Worm (Caenorhabditis elegans) whole organism, young adult: ENCODE data around the gene srh-80.

Experiments
- B0261.1 ChIP-seq: sonication (generic microtip); optimal IDR thresholded peaks from 2 replicates; lab custom pipeline; 2016; ENCODE audit warnings: mild to moderate bottlenecking, missing genetic modification characterization, moderate library complexity, missing compliant biosample characterization
- B0336.3 ChIP-seq: fragments of 200-800 bp; sonication (Bioruptor generic); IDR thresholded peaks from 2 replicates; pipeline ENCODE4 v1.3.6; 2022; ENCODE audit warnings: missing genetic modification characterization, missing compliant biosample characterization
- F57C9.4 ChIP-seq: sonication (generic microtip); optimal IDR thresholded peaks from 2 replicates; lab custom pipeline; 2017; ENCODE audit warnings: mild to moderate bottlenecking, missing genetic modification characterization, missing compliant biosample characterization
- K11D2.4 ChIP-seq: fragments of 200-800 bp; sonication (Bioruptor generic); IDR thresholded peaks from 2 replicates; pipeline ENCODE4 v1.3.6; 2022; ENCODE audit warnings: missing genetic modification reagents, missing genetic modification characterization, missing compliant biosample characterization
- T07F8.4 ChIP-seq: sonication (generic microtip); optimal IDR thresholded peaks from 2 replicates; lab custom pipeline; 2016; ENCODE audit warnings: mild to moderate bottlenecking, missing genetic modification characterization, moderate library complexity, missing compliant biosample characterization
- Y53F4B.3 ChIP-seq: fragments of 200-800 bp; sonication (Bioruptor generic); IDR thresholded peaks from 2 replicates; pipeline ENCODE4 v1.3.6; 2022; ENCODE audit warnings: missing genetic modification reagents, missing genetic modification characterization, missing compliant biosample characterization
- Y53G8AR.9 ChIP-seq: fragments of 200-800 bp; sonication (Bioruptor generic); conservative IDR thresholded peaks from 2 replicates; pipeline ENCODE4 v1.3.6; 2022; ENCODE audit warnings: missing genetic modification reagents, missing genetic modification characterization, missing compliant biosample characterization
- Y56A3A.18 ChIP-seq: fragments of 200-800 bp; sonication (Bioruptor generic); IDR thresholded peaks from 2 replicates; pipeline ENCODE4 v1.3.6; 2022; ENCODE audit warnings: missing genetic modification reagents, missing genetic modification characterization, missing compliant biosample characterization
- ZK185.1 ChIP-seq: sonication (generic microtip); optimal IDR thresholded peaks from 2 replicates; lab custom pipeline; 2016; ENCODE audit warnings: mild to moderate bottlenecking, missing genetic modification characterization, missing compliant biosample characterization; ENCODE audit not compliant: poor library complexity, severe bottlenecking
- aptf-2 ChIP-seq: fragments of 200-800 bp; sonication (Bioruptor generic); conservative IDR thresholded peaks from 2 replicates; pipeline ENCODE4 v1.3.6; 2022; ENCODE audit warnings: missing genetic modification reagents, missing genetic modification characterization, missing compliant biosample characterization
- attf-5 ChIP-seq: fragments of 200-800 bp; sonication (Bioruptor generic); optimal IDR thresholded peaks from 2 replicates; lab custom pipeline; 2018; ENCODE audit warnings: mild to moderate bottlenecking, missing genetic modification characterization, missing compliant biosample characterization
- bed-1 ChIP-seq: fragments of 200-800 bp; sonication (Bioruptor generic); IDR thresholded peaks from 2 replicates; pipeline ENCODE4 v1.3.6; 2022; ENCODE audit warnings: missing genetic modification reagents, missing genetic modification characterization, missing compliant biosample characterization
- ccch-3 ChIP-seq: fragments of 200-800 bp; sonication (Bioruptor generic); optimal IDR thresholded peaks from 2 replicates; lab custom pipeline; 2018; ENCODE audit warnings: mild to moderate bottlenecking, missing genetic modification characterization, missing compliant biosample characterization
- cebp-1 ChIP-seq, 2 experiments: fragments of 200-800 bp in 1 of 2; sonication (Bioruptor generic) in 1 of 2; sonication (generic microtip) in 1 of 2; IDR thresholded peaks in 1 of 2; optimal IDR thresholded peaks in 1 of 2; 2 replicates each; pipeline versions ENCODE4 v1.3.6 to Lab custom; 2017 to 2022; ENCODE audit warnings: missing compliant biosample characterization in 2 of 2, missing genetic modification characterization in 2 of 2, mild to moderate bottlenecking in 1 of 2, missing genetic modification reagents in 1 of 2, moderate library complexity in 1 of 2
- ceh-40 ChIP-seq: fragments of 200-800 bp; sonication (Bioruptor generic); IDR thresholded peaks from 2 replicates; pipeline ENCODE4 v1.3.6; 2022; ENCODE audit warnings: missing genetic modification characterization, missing compliant biosample characterization
- ceh-79 ChIP-seq: sonication (generic microtip); optimal IDR thresholded peaks from 2 replicates; lab custom pipeline; 2017; ENCODE audit warnings: mild to moderate bottlenecking, missing genetic modification characterization, missing compliant biosample characterization
- ceh-91 ChIP-seq: fragments of 200-800 bp; sonication (Bioruptor generic); IDR thresholded peaks from 2 replicates; pipeline ENCODE4 v1.3.6; 2022; ENCODE audit warnings: missing genetic modification reagents, missing genetic modification characterization, missing compliant biosample characterization
- dpl-1 ChIP-seq: fragments of 150-350 bp; optimal IDR thresholded peaks from 2 replicates; lab custom pipeline; 2014; ENCODE audit warnings: missing biosample characterization, missing genetic modification reagents, missing genetic modification characterization
- gei-17 ChIP-seq: fragments of 200-800 bp; sonication (Bioruptor generic); optimal IDR thresholded peaks from 2 replicates; lab custom pipeline; 2018; ENCODE audit warnings: mild to moderate bottlenecking, missing genetic modification characterization, missing compliant biosample characterization
- him-1 ChIP-seq: sonication (generic microtip); optimal IDR thresholded peaks from 2 replicates; lab custom pipeline; 2016; ENCODE audit warnings: missing genotype, missing genetic modification reagents, missing genetic modification characterization, missing compliant biosample characterization
- hlh-26 ChIP-seq: fragments of 200-800 bp; sonication (Bioruptor generic); conservative IDR thresholded peaks from 2 replicates; pipeline ENCODE4 v1.3.6; 2022; ENCODE audit warnings: missing genetic modification reagents, missing genetic modification characterization, missing compliant biosample characterization
- hmg-1.2 ChIP-seq: fragments of 200-800 bp; sonication (Bioruptor generic); IDR thresholded peaks from 2 replicates; pipeline ENCODE4 v1.3.6; 2022; ENCODE audit warnings: missing genetic modification reagents, missing genetic modification characterization, missing compliant biosample characterization
- lag-1 ChIP-seq: fragments of 200-800 bp; sonication (Bioruptor generic); IDR thresholded peaks from 2 replicates; pipeline ENCODE4 v1.3.6; 2022; ENCODE audit warnings: missing genetic modification reagents, missing genetic modification characterization, missing compliant biosample characterization
- lin-35 ChIP-seq, 3 experiments: fragments of 150-350 bp in 2 of 3; sonication (generic microtip) in 1 of 3; optimal IDR thresholded peaks; 2 replicates each; lab custom pipeline; 2014 to 2018; ENCODE audit warnings: missing biosample characterization in 3 of 3, missing genetic modification characterization in 3 of 3, missing genetic modification reagents in 3 of 3
- lin-40 ChIP-seq: sonication (generic microtip); optimal IDR thresholded peaks from 2 replicates; lab custom pipeline; 2016; ENCODE audit warnings: missing genetic modification characterization, mild to moderate bottlenecking, missing compliant biosample characterization, missing genotype, missing genetic modification reagents
- lir-1 ChIP-seq: fragments of 200-800 bp; sonication (Bioruptor generic); conservative IDR thresholded peaks from 2 replicates; pipeline ENCODE4 v1.3.6; 2022; ENCODE audit warnings: missing genetic modification reagents, missing genetic modification characterization, missing compliant biosample characterization
- madf-3 ChIP-seq: fragments of 200-800 bp; sonication (Bioruptor generic); IDR thresholded peaks from 2 replicates; pipeline ENCODE4 v1.3.6; 2022; ENCODE audit warnings: missing genetic modification reagents, missing genetic modification characterization, missing compliant biosample characterization
- madf-8 ChIP-seq: fragments of 200-800 bp; sonication (Bioruptor generic); conservative IDR thresholded peaks from 2 replicates; pipeline ENCODE4 v1.3.6; 2022; ENCODE audit warnings: missing genetic modification reagents, missing genetic modification characterization, missing compliant biosample characterization
- nfya-2 ChIP-seq: fragments of 200-800 bp; sonication (Bioruptor generic); IDR thresholded peaks from 2 replicates; pipeline ENCODE4 v1.3.6; 2022; ENCODE audit warnings: missing genetic modification reagents, missing genetic modification characterization, missing compliant biosample characterization
- nfyb-1 ChIP-seq: fragments of 200-800 bp; sonication (Bioruptor generic); IDR thresholded peaks from 2 replicates; pipeline ENCODE4 v1.3.6; 2022; ENCODE audit warnings: missing genetic modification reagents, missing genetic modification characterization, missing compliant biosample characterization
- nhr-27 ChIP-seq: fragments of 200-800 bp; sonication (Bioruptor generic); optimal IDR thresholded peaks from 2 replicates; lab custom pipeline; 2018; ENCODE audit warnings: mild to moderate bottlenecking, missing genetic modification characterization, moderate library complexity, missing compliant biosample characterization
- nhr-80 ChIP-seq: sonication (generic microtip); optimal IDR thresholded peaks from 2 replicates; lab custom pipeline; 2016; ENCODE audit warnings: missing genetic modification characterization, missing compliant biosample characterization
- pha-4 ChIP-seq: fragments of 150-350 bp; sonication (generic microtip); optimal IDR thresholded peaks from 2 replicates; lab custom pipeline; 2014; ENCODE audit warnings: missing biosample characterization, missing genetic modification reagents, missing genetic modification characterization
- rpc-1 ChIP-seq, 2 experiments: fragments of 150-350 bp in 1 of 2; sonication (generic microtip) in 1 of 2; optimal IDR thresholded peaks; 2 replicates each; lab custom pipeline; 2014 to 2018; ENCODE audit warnings: missing biosample characterization in 1 of 2, missing genetic modification characterization in 1 of 2, missing genetic modification reagents in 1 of 2, missing genotype in 1 of 2
- sdz-38 ChIP-seq: sonication (generic microtip); optimal IDR thresholded peaks from 2 replicates; lab custom pipeline; 2016; ENCODE audit warnings: missing genotype, missing genetic modification characterization, missing compliant biosample characterization
- snpc-1.1 ChIP-seq: sonication (generic microtip); optimal IDR thresholded peaks from 2 replicates; lab custom pipeline; 2017; ENCODE audit warnings: missing genetic modification characterization, mild to moderate bottlenecking, missing compliant biosample characterization, antibody characterized with exemption, moderate library complexity, missing genotype, missing genetic modification reagents; ENCODE audit not compliant: insufficient read depth
- snpc-1.3 ChIP-seq: sonication (generic microtip); optimal IDR thresholded peaks from 2 replicates; lab custom pipeline; 2017; ENCODE audit warnings: missing genetic modification characterization, mild to moderate bottlenecking, missing compliant biosample characterization, antibody characterized with exemption, moderate library complexity, missing genotype, missing genetic modification reagents; ENCODE audit not compliant: insufficient read depth
- snpc-4 ChIP-seq, 5 experiments: fragments of 150-350 bp in 1 of 5; sonication (generic microtip) in 4 of 5; optimal IDR thresholded peaks; 2 replicates each; lab custom pipeline; 2014 to 2018; ENCODE audit warnings: missing genetic modification characterization in 5 of 5, missing biosample characterization in 3 of 5, antibody characterized with exemption in 2 of 5, mild to moderate bottlenecking in 2 of 5, missing compliant biosample characterization in 2 of 5, missing genotype in 2 of 5, moderate library complexity in 2 of 5, missing genetic modification reagents in 1 of 5
- sptf-2 ChIP-seq: fragments of 200-800 bp; sonication (Bioruptor generic); optimal IDR thresholded peaks from 2 replicates; lab custom pipeline; 2018; ENCODE audit warnings: mild to moderate bottlenecking, missing genetic modification characterization, missing compliant biosample characterization
- tbp1 ChIP-seq: fragments of 200-800 bp; sonication (Bioruptor generic); optimal IDR thresholded peaks from 2 replicates; lab custom pipeline; 2018; ENCODE audit warnings: mild to moderate bottlenecking, missing genetic modification characterization, missing compliant biosample characterization
- tlf-1 ChIP-seq: fragments of 200-800 bp; sonication (Bioruptor generic); optimal IDR thresholded peaks from 2 replicates; lab custom pipeline; 2018; ENCODE audit warnings: mild to moderate bottlenecking, missing genetic modification characterization, missing compliant biosample characterization
- zfh-2 ChIP-seq: fragments of 200-800 bp; sonication (Bioruptor generic); conservative IDR thresholded peaks from 2 replicates; pipeline ENCODE4 v1.3.6; 2022; ENCODE audit warnings: missing genetic modification reagents, missing genetic modification characterization, missing compliant biosample characterization
- zim-3 ChIP-seq: sonication (generic microtip); optimal IDR thresholded peaks from 2 replicates; lab custom pipeline; 2017; ENCODE audit warnings: mild to moderate bottlenecking, missing genetic modification characterization, moderate library complexity, missing compliant biosample characterization
- ztf-18 ChIP-seq: sonication (generic microtip); optimal IDR thresholded peaks from 2 replicates; lab custom pipeline; 2016; ENCODE audit warnings: missing genotype, mild to moderate bottlenecking, missing genetic modification characterization, missing compliant biosample characterization

Gene srh-80

ce11 chrV:201300-201699 lies 18.4 kb upstream of the srh-80 start, which contains the start of gene trpp-1:
TSS of gene trpp-1 (plus strand) at chrV:201600.
- TF ChIP-seq madf-3 (no peak), tbp1 (GFP tag; lab: Kevin White, UChicago) (no peak), gei-17 (GFP tag; lab: Kevin White, UChicago) (no peak), ceh-40 (GFP tag; lab: Robert Waterston, UW) (no peak), hlh-26 (GFP tag; lab: Robert Waterston, UW) (no peak), snpc-4 (GFP tag; optimal IDR thresholded peaks at IDR 0.05; lab: Kevin White, UChicago) (no peak), snpc-4 (tag; optimal IDR thresholded peaks at IDR 0.05; lab: Kevin White, UChicago) (no peak), ceh-91 (GFP tag; lab: Robert Waterston, UW) (no peak), nhr-80 (tag; lab: Kevin White, UChicago) (no peak), aptf-2 (no peak), dpl-1 (GFP tag; lab: Kevin White, UChicago) (no peak), ccch-3 (GFP tag; lab: Kevin White, UChicago) (no peak)

ce11 chrV:203855-204432 lies 15.8 kb upstream of the srh-80 start, which contains the start of gene lec-12:
TSS of gene lec-12 (plus strand) at chrV:204382.
- TF ChIP-seq ztf-18 (tag; lab: Kevin White, UChicago) (no peak), cebp-1 (GFP tag; IDR thresholded peaks at IDR 0.05; lab: Robert Waterston, UW) (peak; percentile 12; the same call in 1 of the 2 replicates), cebp-1 (tag; optimal IDR thresholded peaks at IDR 0.05; lab: Kevin White, UChicago) (peak; percentile 82), rpc-1 (optimal IDR thresholded peaks at IDR 0.05; lab: Kevin White, UChicago) (no peak), rpc-1 (tag; optimal IDR thresholded peaks at IDR 0.05; lab: Kevin White, UChicago) (no peak), pha-4 (tag; lab: Kevin White, UChicago) (peak; percentile 32), bed-1 (GFP tag; lab: Robert Waterston, UW) (no peak), ZK185.1 (tag; lab: Kevin White, UChicago) (no peak), ceh-40 (GFP tag; lab: Robert Waterston, UW) (no peak), nhr-27 (tag; lab: Kevin White, UChicago) (no peak), zim-3 (no peak), snpc-1.3 (no peak), B0261.1 (no peak), ceh-79 (no peak), him-1 (tag; lab: Kevin White, UChicago) (no peak), K11D2.4 (no peak), zfh-2 (GFP tag; lab: Robert Waterston, UW) (0 out of 2 replicates have a peak, but pooled peaks have one; percentile 16), nhr-80 (tag; lab: Kevin White, UChicago) (peak; percentile 56), sptf-2 (GFP tag; lab: Kevin White, UChicago) (no peak), attf-5 (GFP tag; lab: Kevin White, UChicago) (peak; percentile 21), lin-40 (tag; lab: Kevin White, UChicago) (peak; percentile 28), nfya-2 (GFP tag; lab: Robert Waterston, UW) (no peak), tlf-1 (GFP tag; lab: Kevin White, UChicago) (no peak), lag-1 (GFP tag; lab: Robert Waterston, UW) (no peak), B0336.3 (GFP tag; lab: Robert Waterston, UW) (0 out of 2 replicates have a peak, but pooled peaks have one; percentile 38), lir-1 (GFP tag; lab: Robert Waterston, UW) (no peak), F57C9.4 (tag; lab: Kevin White, UChicago) (no peak), lin-35 (GFP tag; optimal IDR thresholded peaks at IDR 0.05; lab: Kevin White, UChicago) (no peak), Y53G8AR.9 (no peak), sdz-38 (tag; lab: Kevin White, UChicago) (no peak), madf-8 (GFP tag; lab: Robert Waterston, UW) (no peak), hmg-1.2 (GFP tag; lab: Robert Waterston, UW) (peak; percentile 79; the same call in 1 of the 2 replicates), Y56A3A.18 (no peak), T07F8.4 (no peak), nfyb-1 (no peak), Y53F4B.3 (GFP tag; lab: Robert Waterston, UW) (no peak), ceh-91 (GFP tag; lab: Robert Waterston, UW) (no peak), snpc-1.1 (tag; lab: Kevin White, UChicago) (no peak)
